Worm (Caenorhabditis elegans): ENCODE measurements around the gene F54B11.4.

Gene F54B11.4

ce11 chrX:13584725-13585371, 7.6 kb upstream of the F54B11.4 start, which contains the start of gene unc-84:
Gene unc-84, plus strand, starts transcription at chrX:13584775.
- TF ChIP-seq zfh-2 (GFP tag; conservative IDR thresholded peaks at IDR 0.05): peak; percentile 58; the same call in 1 of the 2 replicates
- peak; percentile 10 for TF ChIP-seq lin-54 (GFP tag; optimal IDR thresholded peaks at IDR 0.05)
- TF ChIP-seq F49E8.2 (tag; optimal IDR thresholded peaks at IDR 0.05; ENCODE audit: insufficient read depth): no peak
- no peak for TF ChIP-seq sea-2 (GFP tag; IDR thresholded peaks at IDR 0.05)
- TF ChIP-seq attf-3 (GFP tag; conservative IDR thresholded peaks at IDR 0.05): no peak
- TF ChIP-seq ekl-4 (GFP tag; IDR thresholded peaks at IDR 0.05): no peak

DNA sequence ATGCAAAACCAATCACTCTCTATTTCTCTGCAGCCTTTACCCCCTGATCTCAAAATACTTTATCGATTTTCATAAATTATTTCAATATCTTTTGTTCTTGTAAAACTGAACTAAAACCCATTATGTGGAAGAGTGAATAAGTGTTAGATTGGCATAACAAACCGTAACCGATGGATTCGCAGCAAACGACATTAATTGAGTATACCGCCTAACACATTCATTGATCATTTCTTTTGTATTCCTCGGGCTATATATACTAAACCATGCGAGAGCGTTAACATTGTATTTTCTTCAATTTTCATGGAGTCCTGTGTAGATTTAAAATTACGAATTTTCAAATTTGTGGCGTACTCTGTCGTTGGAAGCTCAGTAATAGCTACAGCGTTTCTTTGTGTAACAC, 2.7 kb upstream of the F54B11.4 start, which contains the start of gene col-9:
Gene col-9 (plus strand): TSS at position 301 of the 400 bp plus-strand sequence.
- no peak for TF ChIP-seq sptf-2 (GFP tag; optimal IDR thresholded peaks at IDR 0.05)
- TF ChIP-seq unc-62 (GFP tag; optimal IDR thresholded peaks at IDR 0.05): no peak
- no peak for TF ChIP-seq nfyb-1 (GFP tag; IDR thresholded peaks at IDR 0.05)
- TF ChIP-seq cebp-1 (GFP tag; IDR thresholded peaks at IDR 0.05): no peak
- no peak for TF ChIP-seq cebp-1 (tag; optimal IDR thresholded peaks at IDR 0.05)
- no peak for TF ChIP-seq D2030.7 (GFP tag; IDR thresholded peaks at IDR 0.05)
- TF ChIP-seq atf-7 (tag; optimal IDR thresholded peaks at IDR 0.05): no peak
- TF ChIP-seq rcor-1 (GFP tag; IDR thresholded peaks at IDR 0.05): no peak
- TF ChIP-seq gei-17 (GFP tag; optimal IDR thresholded peaks at IDR 0.05): no peak
- no peak for TF ChIP-seq lin-40 (tag; optimal IDR thresholded peaks at IDR 0.05)
- no peak for TF ChIP-seq bed-2 (GFP tag; IDR thresholded peaks at IDR 0.05)
- no peak for TF ChIP-seq ceh-40 (GFP tag; IDR thresholded peaks at IDR 0.05)

- TF ChIP-seq sptf-2 (GFP tag; optimal IDR thresholded peaks at IDR 0.05): no peak
- TF ChIP-seq egrh-3 (GFP tag; IDR thresholded peaks at IDR 0.05): peak; percentile 51; the same call in 1 of the 2 replicates
- TF ChIP-seq zfh-2 (GFP tag; conservative IDR thresholded peaks at IDR 0.05): peak; percentile 90
Observed at ce11 chrX:13590688-13591087, 1.8 kb upstream of the F54B11.4 start.

ce11 chrX:13591175-13591574, 1.3 kb upstream of the F54B11.4 start, which contains the start of gene col-44:
Gene col-44, plus strand, starts transcription at chrX:13591475.
- TF ChIP-seq F10E7.11 (tag; optimal IDR thresholded peaks at IDR 0.05) (no peak), nfyb-1 (GFP tag; IDR thresholded peaks at IDR 0.05) (no peak), mel-28 (tag; optimal IDR thresholded peaks at IDR 0.05; ENCODE audit: borderline replicate concordance) (no peak), madf-8 (GFP tag; conservative IDR thresholded peaks at IDR 0.05) (no peak), efl-1 (GFP tag; optimal IDR thresholded peaks at IDR 0.05) (no peak), ccch-3 (GFP tag; optimal IDR thresholded peaks at IDR 0.05) (no peak), C17E4.6 (GFP tag; IDR thresholded peaks at IDR 0.05) (no peak), bed-1 (GFP tag; IDR thresholded peaks at IDR 0.05) (no peak), ceh-91 (GFP tag; IDR thresholded peaks at IDR 0.05) (no peak), lin-35 (GFP tag; optimal IDR thresholded peaks at IDR 0.05) (no peak), bed-2 (GFP tag; IDR thresholded peaks at IDR 0.05) (no peak), tlf-1 (GFP tag; optimal IDR thresholded peaks at IDR 0.05) (no peak), ztf-3 (GFP tag; optimal IDR thresholded peaks at IDR 0.05) (no peak), egl-18 (GFP tag; IDR thresholded peaks at IDR 0.05) (no peak), attf-6 (GFP tag; IDR thresholded peaks at IDR 0.05) (no peak)

- TF ChIP-seq egrh-3 (GFP tag; IDR thresholded peaks at IDR 0.05): peak; percentile 98
- no peak for TF ChIP-seq lin-26 (GFP tag; IDR thresholded peaks at IDR 0.05)
- TF ChIP-seq gei-17 (GFP tag; optimal IDR thresholded peaks at IDR 0.05): no peak
- TF ChIP-seq rec-8 (tag; optimal IDR thresholded peaks at IDR 0.05): no peak
- TF ChIP-seq F49E8.2 (tag; optimal IDR thresholded peaks at IDR 0.05; ENCODE audit: insufficient read depth): no peak
- peak; percentile 62 for TF ChIP-seq mcd-1 (GFP tag; IDR thresholded peaks at IDR 0.05)
- TF ChIP-seq ztf-6 (GFP tag; IDR thresholded peaks at IDR 0.05): no peak
- TF ChIP-seq dox-1 (GFP tag; IDR thresholded peaks at IDR 0.05): 0 out of 2 replicates have a peak, but pooled peaks have one; percentile 14
- TF ChIP-seq ama-1 (optimal IDR thresholded peaks at IDR 0.05): no peak
- TF ChIP-seq ama-1 (GFP tag; optimal IDR thresholded peaks at IDR 0.05): no peak
- no peak for TF ChIP-seq ceh-79 (tag; optimal IDR thresholded peaks at IDR 0.05)
- no peak for TF ChIP-seq Y56A3A.18 (GFP tag; IDR thresholded peaks at IDR 0.05)
- TF ChIP-seq zfh-2 (GFP tag; conservative IDR thresholded peaks at IDR 0.05): peak; percentile 91
- TF ChIP-seq attf-5 (GFP tag; optimal IDR thresholded peaks at IDR 0.05): no peak
- TF ChIP-seq ekl-4 (GFP tag; IDR thresholded peaks at IDR 0.05): no peak
Observed at ce11 chrX:13591953-13592352, 514 bp upstream of the F54B11.4 start.

Data from whole organism, young adult.